Fruit fly (Drosophila melanogaster): ENCODE results near the gene NaPi-III.

DNA sequence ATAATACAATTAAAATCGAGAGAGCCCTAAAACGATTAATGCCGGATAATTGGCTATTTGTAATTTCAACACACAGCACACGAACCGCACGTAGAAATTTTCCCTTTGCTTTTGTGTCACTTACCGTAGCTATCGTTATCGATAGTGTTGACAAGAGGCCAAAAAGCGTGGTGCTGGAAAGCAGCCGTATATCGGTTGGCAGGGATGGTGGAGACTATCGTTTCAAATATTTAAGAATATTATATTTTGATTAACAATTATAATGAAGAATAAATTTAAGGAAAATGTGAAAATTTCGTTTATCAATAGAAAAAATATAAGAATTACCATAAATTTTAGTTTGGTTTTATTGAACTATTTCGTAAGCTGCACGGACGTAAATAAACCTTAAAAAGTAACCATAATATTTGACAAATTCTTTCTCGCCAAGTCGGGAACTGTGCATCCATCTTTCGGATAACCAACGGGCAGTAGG, 30.1 kb upstream of the NaPi-III start, which contains the start of gene JIL-1:
- peak in 1 of 2 experiments; percentile 2 for TF ChIP-seq CTCF (optimal IDR thresholded peaks at IDR 0.05)
- TF ChIP-seq CG8478 (optimal IDR thresholded peaks at IDR 0.05): no peak

All from S2 (cell line).